Fruit fly (Drosophila melanogaster) whole organism, prepupa: Measurements from ENCODE around the gene CG7766.

Experiments
- Blimp-1 ChIP-seq: fragments of 200-800 bp; sonication (Bioruptor generic); optimal IDR thresholded peaks from 3 replicates; lab custom pipeline; 2017; ENCODE audit warnings: missing biosample characterization, missing genetic modification characterization, mild to moderate bottlenecking, moderate library complexity, missing genetic modification reagents
- CG10669 ChIP-seq: fragments of 200-800 bp; sonication (Bioruptor generic); optimal IDR thresholded peaks from 3 replicates; lab custom pipeline; 2018; ENCODE audit warnings: missing biosample characterization, mild to moderate bottlenecking, missing genetic modification characterization, moderate library complexity
- CG11294 ChIP-seq: fragments of 200-800 bp; sonication (Bioruptor generic); IDR thresholded peaks from 2 replicates; pipeline ENCODE4 v1.3.6; 2022; ENCODE audit warnings: missing biosample characterization, missing genetic modification characterization
- CG11762 ChIP-seq: fragments of 200-800 bp; sonication (Bioruptor generic); optimal IDR thresholded peaks from 3 replicates; lab custom pipeline; 2016; ENCODE audit warnings: missing biosample characterization, missing genetic modification characterization; ENCODE audit not compliant: insufficient read depth
- CG11902 ChIP-seq: fragments of 200-800 bp; sonication (Bioruptor generic); optimal IDR thresholded peaks from 3 replicates; lab custom pipeline; 2016; ENCODE audit warnings: missing biosample characterization, missing genetic modification characterization
- CG15336 ChIP-seq: fragments of 200-800 bp; sonication (Bioruptor generic); IDR thresholded peaks from 2 replicates; pipeline ENCODE4 v1.3.6; 2022; ENCODE audit warnings: missing biosample characterization, missing genetic modification characterization
- CG3032 ChIP-seq: fragments of 200-800 bp; optimal IDR thresholded peaks from 2 replicates; lab custom pipeline; 2019; ENCODE audit warnings: missing biosample characterization, mild to moderate bottlenecking, missing genetic modification characterization, moderate library complexity
- CG31627 ChIP-seq: fragments of 200-800 bp; sonication (Bioruptor generic); optimal IDR thresholded peaks from 3 replicates; lab custom pipeline; 2016; ENCODE audit warnings: missing biosample characterization, missing genetic modification characterization
- CG3919 ChIP-seq: fragments of 200-800 bp; sonication (Bioruptor generic); optimal IDR thresholded peaks from 3 replicates; lab custom pipeline; 2016; ENCODE audit warnings: missing biosample characterization, missing genetic modification characterization
- CG4318 ChIP-seq: fragments of 200-800 bp; sonication (Bioruptor generic); optimal IDR thresholded peaks from 3 replicates; lab custom pipeline; 2017; ENCODE audit warnings: missing biosample characterization, mild to moderate bottlenecking, missing genetic modification characterization
- CG6276 ChIP-seq: fragments of 200-800 bp; sonication (Bioruptor generic); optimal IDR thresholded peaks from 2 replicates; lab custom pipeline; 2017; ENCODE audit warnings: missing biosample characterization, mild to moderate bottlenecking, missing genetic modification characterization
- CG6808 ChIP-seq: fragments of 200-800 bp; sonication (Bioruptor generic); optimal IDR thresholded peaks from 3 replicates; lab custom pipeline; 2017; ENCODE audit warnings: missing biosample characterization, missing genetic modification characterization, mild to moderate bottlenecking, moderate library complexity, missing genetic modification reagents
- CG6854 ChIP-seq: fragments of 200-800 bp; sonication (Bioruptor generic); optimal IDR thresholded peaks from 2 replicates; lab custom pipeline; 2017; ENCODE audit warnings: missing biosample characterization, mild to moderate bottlenecking, missing genetic modification characterization
- CG7368 ChIP-seq: fragments of 200-800 bp; sonication (Bioruptor generic); optimal IDR thresholded peaks from 3 replicates; lab custom pipeline; 2016; ENCODE audit warnings: missing biosample characterization, missing genetic modification characterization
- CG8119 ChIP-seq: fragments of 200-800 bp; sonication (Bioruptor generic); IDR thresholded peaks from 3 replicates; pipeline ENCODE4 v1.3.6; 2022; ENCODE audit warnings: missing biosample characterization, missing genetic modification characterization
- CG8632 ChIP-seq: fragments of 200-800 bp; sonication (Bioruptor generic); optimal IDR thresholded peaks from 3 replicates; lab custom pipeline; 2016; ENCODE audit warnings: missing biosample characterization, missing genetic modification characterization
- CG9139 ChIP-seq: fragments of 200-800 bp; sonication (Bioruptor generic); optimal IDR thresholded peaks from 3 replicates; lab custom pipeline; 2017; ENCODE audit warnings: missing biosample characterization, mild to moderate bottlenecking, missing genetic modification characterization
- Eip75B ChIP-seq: fragments of 200-800 bp; sonication (Bioruptor generic); optimal IDR thresholded peaks from 3 replicates; lab custom pipeline; 2016; ENCODE audit warnings: missing biosample characterization, missing genetic modification characterization
- Eip78C ChIP-seq: fragments of 200-800 bp; sonication (Bioruptor generic); peaks from one replicate; lab custom pipeline; 2016; ENCODE audit warnings: missing biosample characterization, missing genetic modification characterization
- Eip93F ChIP-seq: fragments of 200-800 bp; sonication (Bioruptor generic); optimal IDR thresholded peaks from 2 replicates; lab custom pipeline; 2016; ENCODE audit warnings: missing biosample characterization, mild to moderate bottlenecking, missing genetic modification characterization
- Ets96B ChIP-seq: fragments of 200-800 bp; optimal IDR thresholded peaks from 2 replicates; lab custom pipeline; 2019; ENCODE audit warnings: missing biosample characterization, mild to moderate bottlenecking, missing genetic modification characterization, moderate library complexity
- Gug ChIP-seq: fragments of 200-800 bp; sonication (Bioruptor generic); IDR thresholded peaks from 2 replicates; pipeline ENCODE4 v1.3.6; 2022; ENCODE audit warnings: missing biosample characterization, missing genetic modification characterization
- Hr38 ChIP-seq: sonication (Bioruptor generic); optimal IDR thresholded peaks from 2 replicates; lab custom pipeline; 2016; ENCODE audit warnings: missing biosample characterization, missing genetic modification characterization
- Hr39 ChIP-seq: fragments of 200-800 bp; sonication (Bioruptor generic); optimal IDR thresholded peaks from 2 replicates; lab custom pipeline; 2016; ENCODE audit warnings: missing biosample characterization, missing genetic modification characterization
- Hr4 ChIP-seq: fragments of 200-800 bp; sonication (Bioruptor generic); optimal IDR thresholded peaks from 3 replicates; lab custom pipeline; 2016; ENCODE audit warnings: missing biosample characterization, missing genetic modification characterization
- Lpt ChIP-seq: fragments of 200-800 bp; sonication (Bioruptor generic); optimal IDR thresholded peaks from 3 replicates; lab custom pipeline; 2016; ENCODE audit warnings: missing biosample characterization, missing genetic modification characterization
- Met ChIP-seq: fragments of 200-800 bp; sonication (Bioruptor generic); optimal IDR thresholded peaks from 3 replicates; lab custom pipeline; 2016; ENCODE audit warnings: missing biosample characterization, missing genetic modification characterization
- OdsH ChIP-seq: fragments of 200-800 bp; sonication (Bioruptor generic); optimal IDR thresholded peaks from 3 replicates; lab custom pipeline; 2016; ENCODE audit warnings: missing biosample characterization, missing genetic modification characterization
- Smox ChIP-seq: fragments of 200-800 bp; sonication (Bioruptor generic); optimal IDR thresholded peaks from 3 replicates; lab custom pipeline; 2016; ENCODE audit warnings: missing biosample characterization, missing genetic modification characterization
- Sox102F ChIP-seq: fragments of 200-800 bp; sonication (Bioruptor generic); optimal IDR thresholded peaks from 2 replicates; lab custom pipeline; 2016; ENCODE audit warnings: missing biosample characterization, mild to moderate bottlenecking, missing genetic modification characterization
- Sox15 ChIP-seq: fragments of 200-800 bp; sonication (Bioruptor generic); optimal IDR thresholded peaks from 3 replicates; lab custom pipeline; 2016; ENCODE audit warnings: missing biosample characterization, missing genetic modification characterization
- achi ChIP-seq: fragments of 200-800 bp; sonication (Bioruptor generic); optimal IDR thresholded peaks from 3 replicates; lab custom pipeline; 2016; ENCODE audit warnings: missing biosample characterization, missing genetic modification characterization
- acj6 ChIP-seq: fragments of 200-800 bp; sonication (Bioruptor generic); optimal IDR thresholded peaks from 3 replicates; lab custom pipeline; 2016; ENCODE audit warnings: missing biosample characterization, missing genetic modification characterization
- cyc ChIP-seq: fragments of 200-800 bp; sonication (Bioruptor generic); optimal IDR thresholded peaks from 3 replicates; lab custom pipeline; 2016; ENCODE audit warnings: missing biosample characterization, missing genetic modification characterization
- dac ChIP-seq: fragments of 200-800 bp; sonication (Bioruptor generic); optimal IDR thresholded peaks from 2 replicates; lab custom pipeline; 2017; ENCODE audit warnings: missing biosample characterization, mild to moderate bottlenecking, missing genetic modification characterization
- dsx ChIP-seq: fragments of 200-800 bp; optimal IDR thresholded peaks from 3 replicates; lab custom pipeline; 2019; ENCODE audit warnings: missing biosample characterization, mild to moderate bottlenecking, missing genetic modification characterization, moderate library complexity; ENCODE audit not compliant: poor library complexity, severe bottlenecking
- esn ChIP-seq: fragments of 200-800 bp; sonication (Bioruptor generic); optimal IDR thresholded peaks from 2 replicates; lab custom pipeline; 2016; ENCODE audit warnings: missing biosample characterization, mild to moderate bottlenecking, missing genetic modification characterization, moderate library complexity
- fd59A ChIP-seq: fragments of 200-800 bp; sonication (Bioruptor generic); optimal IDR thresholded peaks from 2 replicates; lab custom pipeline; 2017; ENCODE audit warnings: missing biosample characterization, mild to moderate bottlenecking, missing genetic modification characterization, missing genetic modification reagents
- fkh ChIP-seq: fragments of 200-800 bp; sonication (Bioruptor generic); optimal IDR thresholded peaks from 3 replicates; lab custom pipeline; 2017; ENCODE audit warnings: missing biosample characterization, mild to moderate bottlenecking, missing genetic modification characterization, moderate library complexity
- lz ChIP-seq: fragments of 200-800 bp; sonication (Bioruptor generic); optimal IDR thresholded peaks from 3 replicates; lab custom pipeline; 2016; ENCODE audit warnings: missing biosample characterization, missing genetic modification characterization
- net ChIP-seq: fragments of 200-800 bp; sonication (Bioruptor generic); optimal IDR thresholded peaks from 3 replicates; lab custom pipeline; 2016; ENCODE audit warnings: missing biosample characterization, missing genetic modification characterization
- pdm3 ChIP-seq: fragments of 200-800 bp; sonication (Bioruptor generic); optimal IDR thresholded peaks from 3 replicates; lab custom pipeline; 2016; ENCODE audit warnings: missing biosample characterization, missing genetic modification characterization
- spab ChIP-seq: fragments of 200-800 bp; sonication (Bioruptor generic); optimal IDR thresholded peaks from 2 replicates; lab custom pipeline; 2017; ENCODE audit warnings: missing biosample characterization, mild to moderate bottlenecking, missing genetic modification characterization, missing genetic modification reagents
- ss ChIP-seq, 2 experiments: fragments of 200-800 bp; sonication (Bioruptor generic); optimal IDR thresholded peaks; 2 replicates in 1 of 2; 3 replicates in 1 of 2; lab custom pipeline; 2017 to 2018; ENCODE audit warnings: mild to moderate bottlenecking in 2 of 2, missing biosample characterization in 2 of 2, missing genetic modification characterization in 2 of 2, moderate library complexity in 1 of 2
- svp ChIP-seq: fragments of 200-800 bp; sonication (Bioruptor generic); peaks from one replicate; lab custom pipeline; 2016; ENCODE audit warnings: missing biosample characterization, missing genetic modification characterization
- topi ChIP-seq: fragments of 200-800 bp; sonication (Bioruptor generic); optimal IDR thresholded peaks from 3 replicates; lab custom pipeline; 2016; ENCODE audit warnings: missing biosample characterization, missing genetic modification characterization
- vri ChIP-seq: fragments of 200-800 bp; sonication (Bioruptor generic); optimal IDR thresholded peaks from 3 replicates; lab custom pipeline; 2016; ENCODE audit warnings: missing biosample characterization, mild to moderate bottlenecking, missing genetic modification characterization

Gene CG7766

dm6 chrX:9061299-9061698 lies 42.2 kb downstream of the CG7766 start (continued):
- TF ChIP-seq CG8119, result peak; percentile 62
- peak; percentile 66 for TF ChIP-seq CG6276 (GFP tag; lab: Kevin White, UChicago)
- no peak for TF ChIP-seq Eip93F (GFP tag; lab: Kevin White, UChicago)
- no peak for TF ChIP-seq vri
- peak; percentile 28 for TF ChIP-seq topi (GFP tag; lab: Kevin White, UChicago)
- peak; percentile 56 for TF ChIP-seq CG3919 (GFP tag; lab: Kevin White, UChicago)
- TF ChIP-seq CG11762 (GFP tag; lab: Kevin White, UChicago), result peak; percentile 37
- no peak for TF ChIP-seq Sox15 (GFP tag; lab: Kevin White, UChicago)
- peak; percentile 15 for TF ChIP-seq CG7368 (GFP tag; lab: Kevin White, UChicago)
- no peak for TF ChIP-seq fkh (GFP tag; lab: Kevin White, UChicago)
- TF ChIP-seq OdsH, result peak; percentile 45
- TF ChIP-seq CG6808 (GFP tag; lab: Kevin White, UChicago), result peak; percentile 46
- peak; percentile 34 for TF ChIP-seq Met (GFP tag; lab: Kevin White, UChicago)
- TF ChIP-seq CG11294, result no peak
- TF ChIP-seq pdm3 (GFP tag; lab: Kevin White, UChicago), result peak; percentile 42
- TF ChIP-seq CG6854 (GFP tag; lab: Kevin White, UChicago), result no peak
- peak; percentile 52 for TF ChIP-seq CG4318 (GFP tag; lab: Kevin White, UChicago)

- TF ChIP-seq topi (GFP tag; lab: Kevin White, UChicago), result peak; percentile 86
- peak; percentile 71 for TF ChIP-seq fd59A (GFP tag; lab: Kevin White, UChicago)
- peak; percentile 95 for TF ChIP-seq CG15336
- peak; percentile 82 for TF ChIP-seq CG8632 (GFP tag; lab: Kevin White, UChicago)
- TF ChIP-seq CG11762 (GFP tag; lab: Kevin White, UChicago), result peak; percentile 71
- no peak for TF ChIP-seq Hr38 (GFP tag; lab: Kevin White, UChicago)
- peak; percentile 82 for TF ChIP-seq svp (GFP tag; lab: Kevin White, UChicago)
- TF ChIP-seq Smox (GFP tag; lab: Kevin White, UChicago), result peak; percentile 78
- no peak for TF ChIP-seq fkh (GFP tag; lab: Kevin White, UChicago)
- peak; percentile 73 for TF ChIP-seq CG7368 (GFP tag; lab: Kevin White, UChicago)
- TF ChIP-seq dsx, result peak; percentile 75
- peak; percentile 76 for TF ChIP-seq Eip75B (GFP tag; lab: Kevin White, UChicago)
- TF ChIP-seq lz (GFP tag; lab: Kevin White, UChicago), result peak; percentile 83
- TF ChIP-seq esn (GFP tag; lab: Kevin White, UChicago), result peak; percentile 83
- peak; percentile 89 for TF ChIP-seq pdm3 (GFP tag; lab: Kevin White, UChicago)
- TF ChIP-seq acj6 (GFP tag; lab: Kevin White, UChicago), result peak; percentile 83
- peak; percentile 87 for TF ChIP-seq achi (GFP tag; lab: Kevin White, UChicago)
- peak; percentile 77 for TF ChIP-seq CG3032
- TF ChIP-seq CG3919 (GFP tag; lab: Kevin White, UChicago), result peak; percentile 86
- peak; percentile 79 for TF ChIP-seq Hr4
- TF ChIP-seq CG10669 (GFP tag; lab: Kevin White, UChicago), result peak; percentile 84
- peak; percentile 60 for TF ChIP-seq Blimp-1 (GFP tag; lab: Kevin White, UChicago)
- TF ChIP-seq Gug (GFP tag; lab: Robert Waterston, UW), result peak; percentile 82
- peak; percentile 79 for TF ChIP-seq Met (GFP tag; lab: Kevin White, UChicago)
- peak; percentile 85 for TF ChIP-seq OdsH
- peak; percentile 82 for TF ChIP-seq Sox102F (GFP tag; lab: Kevin White, UChicago)
- peak; percentile 84 for TF ChIP-seq CG6276 (GFP tag; lab: Kevin White, UChicago)
- TF ChIP-seq Eip78C, result peak; percentile 94
- peak; percentile 86 for TF ChIP-seq Ets96B (tag; lab: Kevin White, UChicago)
- peak; percentile 73 for TF ChIP-seq spab
- peak; percentile 70 for TF ChIP-seq CG11294
- peak; percentile 71 for TF ChIP-seq CG6854 (GFP tag; lab: Kevin White, UChicago)
- peak; percentile 74 for TF ChIP-seq CG6808 (GFP tag; lab: Kevin White, UChicago)
- peak; percentile 61 to 69 for TF ChIP-seq ss (GFP tag; optimal IDR thresholded peaks at IDR 0.05; lab: Kevin White, UChicago)
- peak; percentile 63 for TF ChIP-seq Sox15 (GFP tag; lab: Kevin White, UChicago)
- TF ChIP-seq Lpt (GFP tag; lab: Kevin White, UChicago), result peak; percentile 85
- peak; percentile 92 for TF ChIP-seq CG8119
- peak; percentile 76 for TF ChIP-seq CG31627 (GFP tag; lab: Kevin White, UChicago)
- peak; percentile 75 for TF ChIP-seq CG11902 (GFP tag; lab: Kevin White, UChicago)
- peak; percentile 68 for TF ChIP-seq dac (GFP tag; lab: Kevin White, UChicago)
- TF ChIP-seq Eip93F (GFP tag; lab: Kevin White, UChicago), result peak; percentile 26
- TF ChIP-seq Hr39 (GFP tag; lab: Kevin White, UChicago), result peak; percentile 78
- TF ChIP-seq CG9139, result no peak
- peak; percentile 81 for TF ChIP-seq cyc
- peak; percentile 85 for TF ChIP-seq net
These were observed 43.5 kb downstream of the CG7766 start for dm6 chrX:9060078-9060477.
